Worm (Caenorhabditis elegans) whole organism, L4 larva: ENCODE results near the gene C03F11.2.

Experiments used
- T20F7.1 ChIP-seq: fragments of 200-800 bp; sonication (Bioruptor generic); optimal IDR thresholded peaks from 2 replicates; lab custom pipeline; 2018; ENCODE audit warnings: mild to moderate bottlenecking, missing genetic modification characterization, missing compliant biosample characterization
- Y75B8A.6 ChIP-seq: fragments of 200-800 bp; sonication (Bioruptor generic); IDR thresholded peaks from 2 replicates; pipeline ENCODE4 v1.3.6; 2022; ENCODE audit warnings: missing genetic modification reagents, missing genetic modification characterization, missing compliant biosample characterization
- ZK546.5 ChIP-seq, 2 experiments: sonication (generic microtip); optimal IDR thresholded peaks; 2 replicates each; lab custom pipeline; 2017; ENCODE audit warnings: missing biosample characterization in 2 of 2, missing genetic modification characterization in 2 of 2
- aha-1 ChIP-seq: fragments of 150-350 bp; peaks from one replicate; lab custom pipeline; 2014; ENCODE audit warnings: missing biosample characterization, missing genetic modification characterization
- aly-2 ChIP-seq: sonication (generic microtip); optimal IDR thresholded peaks from 2 replicates; lab custom pipeline; 2018; ENCODE audit warnings: missing biosample characterization, missing genetic modification characterization
- arid-1 ChIP-seq: fragments of 200-800 bp; sonication (Bioruptor generic); conservative IDR thresholded peaks from 2 replicates; pipeline ENCODE4 v1.3.6; 2022; ENCODE audit warnings: missing genetic modification reagents, missing genetic modification characterization, missing compliant biosample characterization
- ceh-28 ChIP-seq: fragments of 150-350 bp; optimal IDR thresholded peaks from 2 replicates; lab custom pipeline; 2014; ENCODE audit warnings: missing biosample characterization, missing genetic modification reagents, missing genetic modification characterization
- ceh-62 ChIP-seq: sonication (generic microtip); optimal IDR thresholded peaks from 2 replicates; lab custom pipeline; 2017; ENCODE audit warnings: missing biosample characterization, missing genetic modification characterization
- ceh-82 ChIP-seq: sonication (generic microtip); optimal IDR thresholded peaks from 2 replicates; lab custom pipeline; 2017; ENCODE audit warnings: missing biosample characterization, missing genetic modification characterization
- ces-1 ChIP-seq: fragments of 150-350 bp; sonication (generic microtip); optimal IDR thresholded peaks from 4 replicates; lab custom pipeline; 2014; ENCODE audit warnings: missing biosample characterization, missing genetic modification reagents, missing genetic modification characterization
- dmd-6 ChIP-seq: fragments of 200-800 bp; sonication (Bioruptor generic); IDR thresholded peaks from 2 replicates; pipeline ENCODE4 v1.3.6; 2022; ENCODE audit warnings: missing genetic modification reagents, missing genetic modification characterization, missing compliant biosample characterization
- dve-1 ChIP-seq: sonication (generic microtip); optimal IDR thresholded peaks from 2 replicates; lab custom pipeline; 2017; ENCODE audit warnings: antibody characterized with exemption, mild to moderate bottlenecking, missing genetic modification characterization, missing compliant biosample characterization; ENCODE audit not compliant: insufficient read depth
- egl-43 ChIP-seq: fragments of 200-800 bp; sonication (Bioruptor generic); IDR thresholded peaks from 2 replicates; pipeline ENCODE4 v1.3.6; 2022; ENCODE audit warnings: missing genetic modification reagents, missing genetic modification characterization, missing compliant biosample characterization
- fkh-10 ChIP-seq: fragments of 150-350 bp; optimal IDR thresholded peaks from 2 replicates; lab custom pipeline; 2014; ENCODE audit warnings: missing biosample characterization, missing genetic modification reagents, missing genetic modification characterization
- fos-1 ChIP-seq: fragments of 150-350 bp; optimal IDR thresholded peaks from 2 replicates; lab custom pipeline; 2014; ENCODE audit warnings: missing biosample characterization, missing genetic modification characterization
- hmg-1.1 ChIP-seq: fragments of 200-800 bp; sonication (Bioruptor generic); IDR thresholded peaks from 2 replicates; pipeline ENCODE4 v1.3.6; 2022; ENCODE audit warnings: missing genetic modification reagents, missing genetic modification characterization, missing compliant biosample characterization
- jun-1 ChIP-seq: fragments of 150-350 bp; optimal IDR thresholded peaks from 2 replicates; lab custom pipeline; 2014; ENCODE audit warnings: missing biosample characterization, missing genetic modification reagents, missing genetic modification characterization
- lsy-2 ChIP-seq, 2 experiments: fragments of 150-350 bp in 1 of 2; sonication (generic microtip) in 1 of 2; optimal IDR thresholded peaks; 2 replicates each; lab custom pipeline; 2014 to 2017; ENCODE audit warnings: missing biosample characterization in 2 of 2, missing genetic modification characterization in 2 of 2
- mdl-1 ChIP-seq, 2 experiments: fragments of 150-350 bp in 1 of 2; sonication (generic microtip) in 1 of 2; optimal IDR thresholded peaks; 2 replicates each; lab custom pipeline; 2014 to 2017; ENCODE audit warnings: missing biosample characterization in 2 of 2, missing genetic modification characterization in 2 of 2
- mep-1 ChIP-seq: fragments of 150-350 bp; sonication (generic microtip); optimal IDR thresholded peaks from 3 replicates; lab custom pipeline; 2014; ENCODE audit warnings: missing biosample characterization, missing genetic modification characterization
- mxl-3 ChIP-seq: fragments of 200-800 bp; sonication (Bioruptor generic); optimal IDR thresholded peaks from 2 replicates; lab custom pipeline; 2018; ENCODE audit warnings: mild to moderate bottlenecking, missing genetic modification characterization, missing compliant biosample characterization
- nhr-10 ChIP-seq: fragments of 150-350 bp; optimal IDR thresholded peaks from 2 replicates; lab custom pipeline; 2014; ENCODE audit warnings: missing biosample characterization, missing genetic modification characterization
- nhr-11 ChIP-seq: fragments of 150-350 bp; optimal IDR thresholded peaks from 2 replicates; lab custom pipeline; 2014; ENCODE audit warnings: missing biosample characterization, missing genetic modification characterization
- nhr-41 ChIP-seq: fragments of 200-800 bp; sonication (Bioruptor generic); IDR thresholded peaks from 2 replicates; pipeline ENCODE4 v1.3.6; 2022; ENCODE audit warnings: missing genetic modification reagents, missing genetic modification characterization, missing compliant biosample characterization
- php-3 ChIP-seq: fragments of 200-800 bp; sonication (Bioruptor generic); IDR thresholded peaks from 2 replicates; pipeline ENCODE4 v1.3.6; 2022; ENCODE audit warnings: missing genetic modification reagents, missing genetic modification characterization, missing compliant biosample characterization
- rbr-2 ChIP-seq: sonication (generic microtip); optimal IDR thresholded peaks from 2 replicates; lab custom pipeline; 2016; ENCODE audit warnings: missing genotype, missing genetic modification characterization, missing compliant biosample characterization
- sdz-12 ChIP-seq: fragments of 200-800 bp; sonication (Bioruptor generic); optimal IDR thresholded peaks from 2 replicates; lab custom pipeline; 2018; ENCODE audit warnings: mild to moderate bottlenecking, missing genetic modification characterization, missing compliant biosample characterization
- set-16 ChIP-seq: fragments of 200-800 bp; sonication (Bioruptor generic); IDR thresholded peaks from 2 replicates; pipeline ENCODE4 v1.3.6; 2022; ENCODE audit warnings: missing genetic modification reagents, missing genetic modification characterization, missing compliant biosample characterization
- skn-1 ChIP-seq: fragments of 150-350 bp; optimal IDR thresholded peaks from 2 replicates; lab custom pipeline; 2014; ENCODE audit warnings: missing biosample characterization, missing genetic modification characterization
- spr-1 ChIP-seq: sonication (generic microtip); optimal IDR thresholded peaks from 2 replicates; lab custom pipeline; 2016; ENCODE audit warnings: mild to moderate bottlenecking, missing genetic modification characterization, missing compliant biosample characterization
- spr-3 ChIP-seq: fragments of 200-800 bp; sonication (Bioruptor generic); optimal IDR thresholded peaks from 2 replicates; lab custom pipeline; 2018; ENCODE audit warnings: mild to moderate bottlenecking, missing genetic modification characterization, missing compliant biosample characterization
- tra-1 ChIP-seq: fragments of 200-800 bp; sonication (Bioruptor generic); IDR thresholded peaks from 2 replicates; pipeline ENCODE4 v1.3.6; 2022; ENCODE audit warnings: missing genetic modification reagents, missing genetic modification characterization, missing compliant biosample characterization
- unc-62 ChIP-seq, 3 experiments: fragments of 150-350 bp in 1 of 3; sonication (generic microtip); optimal IDR thresholded peaks in 2 of 3; peaks in 1 of 3; 1 replicate in 1 of 3; 2 replicates in 2 of 3; lab custom pipeline; 2014 to 2017; ENCODE audit warnings: missing biosample characterization in 3 of 3, missing genetic modification characterization in 3 of 3, missing genetic modification reagents in 3 of 3, missing genotype in 1 of 3
- vab-7 ChIP-seq: fragments of 200-800 bp; sonication (Bioruptor generic); IDR thresholded peaks from 2 replicates; pipeline ENCODE4 v1.3.6; 2022; ENCODE audit warnings: missing genetic modification reagents, missing genetic modification characterization, missing compliant biosample characterization
- zfp-3 ChIP-seq: fragments of 200-800 bp; sonication (Bioruptor generic); conservative IDR thresholded peaks from 2 replicates; pipeline ENCODE4 v1.3.6; 2022; ENCODE audit warnings: missing genetic modification reagents, missing genetic modification characterization, missing compliant biosample characterization

C03F11.2 gene

DNA sequence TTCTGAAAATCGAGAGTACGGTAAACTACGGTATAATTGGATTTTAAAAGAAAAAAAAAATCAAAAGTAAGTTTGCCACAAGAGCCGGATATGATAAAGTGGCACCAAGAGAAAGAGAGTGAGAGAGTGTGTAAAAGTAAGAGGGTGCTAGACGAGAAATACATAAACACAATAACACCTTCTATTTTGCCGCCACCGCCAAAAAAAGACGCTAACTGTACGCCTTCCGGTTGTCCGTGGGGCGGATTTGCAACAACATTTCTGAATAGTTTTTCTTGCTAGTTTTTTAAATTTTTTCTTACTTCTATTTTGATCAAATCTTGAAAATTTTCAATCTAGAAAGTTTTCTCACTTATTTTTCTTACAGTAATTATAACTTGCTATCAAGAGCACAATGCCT, 24.6 kb downstream of the C03F11.2 start, which contains the start of gene F35C8.8:
TSS of gene F35C8.8 (minus strand) at position 2 of the 400 bp plus-strand sequence.
- TF ChIP-seq ces-1 (no peak), nhr-11 (tag; lab: Kevin White, UChicago) (no peak), fos-1 (tag; lab: Kevin White, UChicago) (no peak), ceh-82 (tag; lab: Kevin White, UChicago) (no peak), zfp-3 (GFP tag; lab: Robert Waterston, UW) (no peak)

DNA sequence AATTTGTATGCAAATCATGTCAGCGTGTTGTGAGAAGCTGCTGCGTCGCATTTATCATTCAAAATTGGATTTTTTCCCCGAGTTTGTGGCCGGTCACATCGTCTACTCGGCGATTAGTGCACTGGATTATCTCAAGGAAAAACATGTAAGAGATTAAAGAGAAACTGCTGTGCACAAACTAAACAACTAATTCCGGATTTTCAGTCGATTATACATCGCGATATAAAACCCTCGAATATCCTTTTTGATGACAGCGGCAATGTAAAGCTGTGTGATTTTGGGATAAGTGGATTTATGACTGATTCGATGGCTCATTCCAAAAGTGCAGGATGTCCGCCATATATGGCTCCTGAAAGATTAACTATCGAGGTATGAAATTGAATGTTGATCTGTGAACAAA, 26.6 kb downstream of the C03F11.2 start:
- TF ChIP-seq spr-3 (GFP tag; lab: Kevin White, UChicago) (no peak), jun-1 (tag; lab: Kevin White, UChicago) (no peak), nhr-41 (GFP tag; lab: Robert Waterston, UW) (no peak)

DNA sequence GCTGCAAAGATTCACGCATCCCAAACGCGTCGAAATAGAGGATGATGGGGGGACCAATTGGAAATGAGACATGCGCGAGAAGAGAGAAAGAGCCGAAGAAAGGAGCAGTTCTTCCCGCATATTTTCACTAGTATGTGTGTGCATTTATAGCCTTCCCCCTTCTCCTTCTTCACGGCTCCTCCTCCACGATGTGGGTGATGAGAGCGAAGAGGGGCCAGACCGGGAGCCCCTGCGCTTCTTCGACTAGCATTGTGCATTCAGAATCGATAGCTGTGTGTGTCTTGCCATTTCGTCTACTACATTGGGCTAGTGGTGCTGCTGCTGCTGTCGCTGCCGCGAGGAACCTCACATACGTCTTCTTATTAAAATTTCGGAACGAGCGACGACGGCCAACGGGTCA, 29.0 kb downstream of the C03F11.2 start, which contains the start of gene jkk-1:
TSS of gene jkk-1 (plus strand) at position 249 of the 400 bp plus-strand sequence.
- TF ChIP-seq rbr-2 (tag; lab: Kevin White, UChicago) = peak; percentile 69
- TF ChIP-seq lsy-2 (tag; optimal IDR thresholded peaks at IDR 0.05; lab: Kevin White, UChicago) = no peak
- TF ChIP-seq ceh-28 (tag; lab: Kevin White, UChicago) = no peak
- TF ChIP-seq T20F7.1 (GFP tag; lab: Kevin White, UChicago) = no peak
- TF ChIP-seq vab-7 = 0 out of 2 replicates have a peak, but pooled peaks have one; percentile 28
- TF ChIP-seq ZK546.5 (tag; optimal IDR thresholded peaks at IDR 0.05; lab: Kevin White, UChicago) = no peak
- TF ChIP-seq aly-2 = no peak
- peak in 1 of 2 experiments; percentile 39 for TF ChIP-seq mdl-1 (tag; optimal IDR thresholded peaks at IDR 0.05; lab: Kevin White, UChicago)
- peak; percentile 48 for TF ChIP-seq mep-1 (tag; lab: Kevin White, UChicago)
- no peak for TF ChIP-seq nhr-10 (tag; lab: Kevin White, UChicago)
- peak; percentile 13; the same call in 1 of the 2 replicates for TF ChIP-seq dmd-6 (GFP tag; lab: Robert Waterston, UW)
- TF ChIP-seq fkh-10 = peak; percentile 78
- TF ChIP-seq dve-1 = no peak
- peak; percentile 90 for TF ChIP-seq aha-1 (tag; lab: Kevin White, UChicago)
- peak in 1 of 2 experiments; percentile 97 for TF ChIP-seq unc-62 (GFP tag; optimal IDR thresholded peaks at IDR 0.05 in 1 of 2; lab: Kevin White, UChicago)
- no peak for TF ChIP-seq unc-62 (tag; optimal IDR thresholded peaks at IDR 0.05; lab: Kevin White, UChicago)
- no peak for TF ChIP-seq nhr-11 (tag; lab: Kevin White, UChicago)
- TF ChIP-seq arid-1 (GFP tag; lab: Robert Waterston, UW) = 0 out of 2 replicates have a peak, but pooled peaks have one; percentile 24
- no peak for TF ChIP-seq spr-1
- TF ChIP-seq sdz-12 (GFP tag; lab: Kevin White, UChicago) = no peak
- peak; percentile 57 for TF ChIP-seq set-16 (GFP tag; lab: Robert Waterston, UW)
- no peak for TF ChIP-seq tra-1 (GFP tag; lab: Robert Waterston, UW)
- peak; percentile 2 for TF ChIP-seq mxl-3
- 0 out of 2 replicates have a peak, but pooled peaks have one; percentile 44 for TF ChIP-seq egl-43
- no peak for TF ChIP-seq Y75B8A.6 (GFP tag; lab: Robert Waterston, UW)
- peak; percentile 75 for TF ChIP-seq hmg-1.1 (GFP tag; lab: Robert Waterston, UW)

DNA sequence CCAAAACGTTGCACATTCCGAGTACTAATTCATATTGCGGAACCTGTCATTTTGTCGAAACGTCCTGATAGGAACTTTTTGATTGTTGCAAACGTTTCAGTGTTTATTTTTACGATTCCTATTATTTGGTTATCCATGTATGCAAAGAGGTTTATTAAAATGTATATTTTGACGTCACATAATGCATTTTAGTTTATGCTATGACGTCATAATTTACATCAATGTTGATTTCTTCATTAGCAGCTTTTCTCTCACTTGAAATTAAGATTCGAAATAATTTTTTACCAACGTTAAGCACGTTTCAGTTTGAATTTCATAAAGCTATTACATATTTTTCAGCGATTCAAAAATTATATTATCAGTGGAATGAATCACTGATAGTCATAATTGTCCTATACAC, 30.6 kb downstream of the C03F11.2 start:
- TF ChIP-seq skn-1 (tag; lab: Kevin White, UChicago) (no peak), php-3 (no peak), ceh-62 (tag; lab: Kevin White, UChicago) (no peak)
